Worm (Caenorhabditis elegans): ENCODE results near the gene tra-2.

DNA sequence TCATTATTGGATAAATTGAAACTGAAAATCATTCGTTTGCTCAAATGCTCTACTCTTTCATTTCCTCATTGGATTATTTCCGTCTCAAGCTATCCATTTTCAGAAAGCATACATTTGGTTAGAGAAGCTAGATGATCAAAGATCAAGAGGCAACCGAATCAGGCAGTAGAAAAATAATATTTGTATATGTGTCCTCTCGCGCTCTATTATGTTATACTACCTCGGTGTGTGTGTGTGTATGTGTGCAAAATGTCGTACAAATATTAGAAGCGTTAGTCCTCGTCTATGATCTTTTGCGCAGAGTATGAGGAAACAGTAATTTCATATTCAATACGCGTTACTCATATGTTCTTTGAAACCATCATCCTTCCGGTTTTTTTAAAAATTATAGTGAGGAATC is 28.4 kb downstream of the tra-2 start:
- TF ChIP-seq aly-2 (tag; optimal IDR thresholded peaks at IDR 0.05) (no peak), egl-27 (tag; optimal IDR thresholded peaks at IDR 0.05) (no peak), elt-3 (tag; optimal IDR thresholded peaks at IDR 0.05) (no peak), ZK546.5 (tag; optimal IDR thresholded peaks at IDR 0.05) (no peak), nhr-28 (tag; optimal IDR thresholded peaks at IDR 0.05) (no peak), ceh-82 (tag; optimal IDR thresholded peaks at IDR 0.05) (no peak)

Data from whole organism, L3 larva.